Fruit fly (Drosophila melanogaster) whole organism, pupa: ENCODE data around the gene CG14339.

Experiments used
- CG10348 ChIP-seq: fragments of 200-800 bp; sonication (Bioruptor generic); IDR thresholded peaks from 2 replicates; pipeline ENCODE4 v1.3.6; 2022; ENCODE audit warnings: missing biosample characterization, missing genetic modification characterization
- CG12605 ChIP-seq: fragments of 200-800 bp; sonication (Bioruptor generic); IDR thresholded peaks from 2 replicates; pipeline ENCODE4 v1.3.6; 2022; ENCODE audit warnings: missing biosample characterization, missing genetic modification characterization
- CG13204 ChIP-seq: fragments of 200-800 bp; sonication (Bioruptor generic); optimal IDR thresholded peaks from 2 replicates; lab custom pipeline; 2018; ENCODE audit warnings: missing biosample characterization, mild to moderate bottlenecking, missing genetic modification characterization, moderate library complexity
- CG14655 ChIP-seq: fragments of 200-800 bp; sonication (Bioruptor generic); optimal IDR thresholded peaks from 3 replicates; lab custom pipeline; 2017; ENCODE audit warnings: mild to moderate bottlenecking, missing biosample characterization, missing genetic modification reagents, missing genetic modification characterization
- CG15710 ChIP-seq: fragments of 200-800 bp; sonication (Bioruptor generic); optimal IDR thresholded peaks from 2 replicates; lab custom pipeline; 2018; ENCODE audit warnings: missing biosample characterization, mild to moderate bottlenecking, missing genetic modification characterization, moderate library complexity
- CG17806 ChIP-seq: fragments of 200-800 bp; sonication (Bioruptor generic); optimal IDR thresholded peaks from 2 replicates; lab custom pipeline; 2018; ENCODE audit warnings: missing biosample characterization, mild to moderate bottlenecking, missing genetic modification characterization, moderate library complexity
- CG32121 ChIP-seq: fragments of 200-800 bp; sonication (Bioruptor generic); IDR thresholded peaks from 2 replicates; pipeline ENCODE4 v1.3.6; 2022; ENCODE audit warnings: missing biosample characterization, missing genetic modification characterization
- CG34367 ChIP-seq: fragments of 200-800 bp; sonication (Bioruptor generic); optimal IDR thresholded peaks from 2 replicates; lab custom pipeline; 2018; ENCODE audit warnings: missing biosample characterization, mild to moderate bottlenecking, missing genetic modification characterization
- CG4496 ChIP-seq: fragments of 200-800 bp; sonication (Bioruptor generic); IDR thresholded peaks from 3 replicates; pipeline ENCODE4 v1.3.6; 2022; ENCODE audit warnings: missing biosample characterization, missing genetic modification characterization
- CG8159 ChIP-seq: fragments of 200-800 bp; sonication (Bioruptor generic); optimal IDR thresholded peaks from 3 replicates; lab custom pipeline; 2018; ENCODE audit warnings: missing biosample characterization, mild to moderate bottlenecking, missing genetic modification characterization, moderate library complexity
- CG8301 ChIP-seq: fragments of 200-800 bp; sonication (Bioruptor generic); optimal IDR thresholded peaks from 2 replicates; lab custom pipeline; 2018; ENCODE audit warnings: missing biosample characterization, mild to moderate bottlenecking, missing genetic modification characterization
- CG9948 ChIP-seq: fragments of 200-800 bp; sonication (Bioruptor generic); optimal IDR thresholded peaks from 2 replicates; lab custom pipeline; 2018; ENCODE audit warnings: missing biosample characterization, mild to moderate bottlenecking, missing genetic modification characterization, moderate library complexity
- D1 ChIP-seq: fragments of 200-800 bp; sonication (Bioruptor generic); optimal IDR thresholded peaks from 2 replicates; lab custom pipeline; 2018; ENCODE audit warnings: missing biosample characterization, mild to moderate bottlenecking, missing genetic modification characterization, moderate library complexity
- EcR ChIP-seq: fragments of 200-800 bp; sonication (Bioruptor generic); optimal IDR thresholded peaks from 3 replicates; lab custom pipeline; 2019; ENCODE audit warnings: missing biosample characterization, missing genetic modification characterization, mild to moderate bottlenecking, moderate library complexity, missing genetic modification reagents
- Ets98B ChIP-seq: fragments of 200-800 bp; sonication (Bioruptor generic); IDR thresholded peaks from 2 replicates; pipeline ENCODE4 v1.3.6; 2022; ENCODE audit warnings: missing biosample characterization, missing genetic modification characterization
- Pif1A ChIP-seq: fragments of 200-800 bp; sonication (Bioruptor generic); optimal IDR thresholded peaks from 3 replicates; lab custom pipeline; 2016; ENCODE audit warnings: missing biosample characterization, missing genetic modification characterization
- Pif1B ChIP-seq: fragments of 200-800 bp; sonication (Bioruptor generic); optimal IDR thresholded peaks from 3 replicates; lab custom pipeline; 2016; ENCODE audit warnings: missing biosample characterization, missing genetic modification characterization
- Snoo ChIP-seq: fragments of 200-800 bp; sonication (Bioruptor generic); optimal IDR thresholded peaks from 3 replicates; lab custom pipeline; 2017; ENCODE audit warnings: missing biosample characterization, mild to moderate bottlenecking, missing genetic modification characterization, inconsistent platforms
- fd96Ca ChIP-seq: fragments of 200-800 bp; sonication (Bioruptor generic); IDR thresholded peaks from 3 replicates; pipeline ENCODE4 v1.3.6; 2022; ENCODE audit warnings: missing biosample characterization, missing genetic modification characterization
- gl ChIP-seq: fragments of 200-800 bp; sonication (Bioruptor generic); optimal IDR thresholded peaks from 2 replicates; lab custom pipeline; 2018; ENCODE audit warnings: missing biosample characterization, mild to moderate bottlenecking, missing genetic modification characterization
- rn ChIP-seq: fragments of 200-800 bp; sonication (Bioruptor generic); IDR thresholded peaks from 2 replicates; pipeline ENCODE4 v1.3.6; 2022; ENCODE audit warnings: missing biosample characterization, missing genetic modification characterization

Gene CG14339

dm6 chr2L:1075753-1076152 lies 32.6 kb upstream of the CG14339 start:
- TF ChIP-seq Snoo (peak; percentile 22), CG32121 (peak; percentile 85), rn (GFP tag; lab: Robert Waterston, UW) (peak; percentile 67; the same call in 1 of the 2 replicates), CG4496 (peak; percentile 92), CG15710 (tag; lab: Kevin White, UChicago) (peak; percentile 55), Pif1A (no peak), CG9948 (tag; lab: Kevin White, UChicago) (peak; percentile 55), EcR (no peak), Ets98B (peak; percentile 90), gl (no peak), CG12605 (GFP tag; lab: Robert Waterston, UW) (peak; percentile 62; the same call in 1 of the 2 replicates), CG14655 (GFP tag; lab: Kevin White, UChicago) (no peak), CG10348 (GFP tag; lab: Robert Waterston, UW) (peak; percentile 78), D1 (no peak), CG13204 (GFP tag; lab: Kevin White, UChicago) (no peak), CG17806 (peak; percentile 37), CG8301 (peak; percentile 78), fd96Ca (GFP tag; lab: Robert Waterston, UW) (peak; percentile 91), CG34367 (tag; lab: Kevin White, UChicago) (peak; percentile 26), CG8159 (tag; lab: Kevin White, UChicago) (peak; percentile 22)

- TF ChIP-seq CG32121 (no peak), CG34367 (tag; lab: Kevin White, UChicago) (no peak), fd96Ca (GFP tag; lab: Robert Waterston, UW) (no peak), CG4496 (0 out of 3 replicates have a peak, but pooled peaks have one; percentile 26)
Observed at dm6 chr2L:1077053-1077452, 31.3 kb upstream of the CG14339 start.

dm6 chr2L:1077469-1077993 lies 30.8 kb upstream of the CG14339 start, which contains the start of the genes S and ast:
TSS of gene S (minus strand) at chr2L:1077815.
TSS of gene ast (plus strand) at chr2L:1077948.
- TF ChIP-seq EcR (peak; percentile 10), CG8159 (tag; lab: Kevin White, UChicago) (peak; percentile 23), CG9948 (tag; lab: Kevin White, UChicago) (no peak), D1 (no peak), CG12605 (GFP tag; lab: Robert Waterston, UW) (peak; percentile 21; the same call in 1 of the 2 replicates), Snoo (peak; percentile 14), Ets98B (0 out of 2 replicates have a peak, but pooled peaks have one; percentile 33), CG4496 (peak; percentile 33; the same call in 2 of the 3 replicates), CG32121 (peak; percentile 36; the same call in 1 of the 2 replicates), CG13204 (GFP tag; lab: Kevin White, UChicago) (peak; percentile 18), CG34367 (tag; lab: Kevin White, UChicago) (peak; percentile 20), CG10348 (GFP tag; lab: Robert Waterston, UW) (no peak)

dm6 chr2L:1080802-1081464 lies 27.4 kb upstream of the CG14339 start, which contains the start of gene Atg4a:
TSS of gene Atg4a (plus strand) at chr2L:1080911.
- TF ChIP-seq Ets98B (no peak), gl (peak; percentile 60), CG4496 (no peak; the same call in 2 of the 3 replicates), CG12605 (GFP tag; lab: Robert Waterston, UW) (peak; percentile 66; the same call in 1 of the 2 replicates), Pif1B (GFP tag; lab: Kevin White, UChicago) (no peak), fd96Ca (GFP tag; lab: Robert Waterston, UW) (peak; percentile 54; the same call in 2 of the 3 replicates), CG32121 (peak; percentile 26; the same call in 1 of the 2 replicates), CG8159 (tag; lab: Kevin White, UChicago) (peak; percentile 32), EcR (peak; percentile 29), D1 (no peak), Snoo (no peak)
- TF ChIP-seq, all 21 proteins: peak for 6

dm6 chr2L:1082668-1083067 lies 25.7 kb upstream of the CG14339 start:
- no peak for TF ChIP-seq gl
- TF ChIP-seq CG13204 (GFP tag; lab: Kevin White, UChicago), result peak; percentile 14
- TF ChIP-seq CG14655 (GFP tag; lab: Kevin White, UChicago), result no peak
- no peak for TF ChIP-seq CG10348 (GFP tag; lab: Robert Waterston, UW)
- TF ChIP-seq EcR, result no peak
- no peak for TF ChIP-seq CG8159 (tag; lab: Kevin White, UChicago)

- TF ChIP-seq CG32121 (no peak), CG8301 (no peak), CG15710 (tag; lab: Kevin White, UChicago) (peak; percentile 20), fd96Ca (GFP tag; lab: Robert Waterston, UW) (peak; percentile 60; the same call in 2 of the 3 replicates), Ets98B (peak; percentile 52), CG4496 (peak; percentile 54; the same call in 2 of the 3 replicates), CG14655 (GFP tag; lab: Kevin White, UChicago) (no peak), CG17806 (peak; percentile 23), CG9948 (tag; lab: Kevin White, UChicago) (peak; percentile 14), CG12605 (GFP tag; lab: Robert Waterston, UW) (0 out of 2 replicates have a peak, but pooled peaks have one; percentile 27), CG8159 (tag; lab: Kevin White, UChicago) (peak; percentile 30), EcR (no peak)
Observed at dm6 chr2L:1086312-1086906, 21.9 kb upstream of the CG14339 start.
